Fruit fly (Drosophila melanogaster) whole organism, wandering third instar larva: ENCODE measurements around the gene CG14341.

ENCODE experiments used
- Dif ChIP-seq: fragments of 200-275, 200-300 bp; sonication (Bioruptor generic); optimal IDR thresholded peaks from 2 replicates; lab custom pipeline; 2018; ENCODE audit warnings: missing biosample characterization, missing genetic modification characterization; ENCODE audit not compliant: partially characterized antibody
- GATAd ChIP-seq: sonication (Bioruptor generic); optimal IDR thresholded peaks from 2 replicates; lab custom pipeline; 2016; ENCODE audit warnings: missing biosample characterization, missing genetic modification characterization
- HLH106 ChIP-seq: fragments of 200-800 bp; optimal IDR thresholded peaks from 3 replicates; lab custom pipeline; 2019; ENCODE audit warnings: missing biosample characterization, mild to moderate bottlenecking, missing genetic modification characterization, moderate library complexity
- Hnf4 ChIP-seq: fragments of 200-800 bp; sonication (Bioruptor generic); optimal IDR thresholded peaks from 2 replicates; lab custom pipeline; 2016; ENCODE audit warnings: missing biosample characterization, mild to moderate bottlenecking, missing genetic modification characterization
- Hr78 ChIP-seq: fragments of >200 bp; optimal IDR thresholded peaks from 2 replicates; lab custom pipeline; 2017; ENCODE audit warnings: missing biosample characterization, missing genetic modification characterization
- Hr83 ChIP-seq: fragments of 200-300 bp; sonication (Bioruptor generic); optimal IDR thresholded peaks from 2 replicates; lab custom pipeline; 2016; ENCODE audit warnings: missing biosample characterization, mild to moderate bottlenecking, missing genetic modification characterization, moderate library complexity; ENCODE audit not compliant: poor library complexity, severe bottlenecking
- Myc ChIP-seq: fragments of >200 bp; optimal IDR thresholded peaks from 2 replicates; lab custom pipeline; 2017
- OdsH ChIP-seq: fragments of 200-800 bp; sonication (Bioruptor generic); optimal IDR thresholded peaks from 2 replicates; lab custom pipeline; 2016; ENCODE audit warnings: missing biosample characterization, mild to moderate bottlenecking, missing genetic modification characterization
- br ChIP-seq: fragments of 200-800 bp; sonication (Bioruptor generic); optimal IDR thresholded peaks from 2 replicates; lab custom pipeline; 2016; ENCODE audit warnings: missing biosample characterization, missing genetic modification characterization
- h ChIP-seq: fragments of 200-800 bp; sonication (Bioruptor generic); optimal IDR thresholded peaks from 3 replicates; lab custom pipeline; 2016; ENCODE audit warnings: missing biosample characterization, mild to moderate bottlenecking, missing genetic modification characterization
- psq ChIP-seq: fragments of 200-800 bp; sonication (Bioruptor generic); optimal IDR thresholded peaks from 3 replicates; lab custom pipeline; 2017; ENCODE audit warnings: missing biosample characterization, mild to moderate bottlenecking, missing genetic modification characterization, moderate library complexity

- no peak for TF ChIP-seq psq (GFP tag; lab: Kevin White, UChicago)
- no peak for TF ChIP-seq Dif (GFP tag; lab: Kevin White, UChicago)
- TF ChIP-seq OdsH (GFP tag; lab: Kevin White, UChicago), result no peak
- no peak for TF ChIP-seq Myc
- TF ChIP-seq Hnf4 (GFP tag; lab: Kevin White, UChicago), result no peak
- no peak for TF ChIP-seq h
- no peak for TF ChIP-seq Hr83 (GFP tag; lab: Kevin White, UChicago)
- TF ChIP-seq Hr78 (GFP tag; lab: Kevin White, UChicago), result no peak
- TF ChIP-seq HLH106 (tag; lab: Kevin White, UChicago), result no peak
- no peak for TF ChIP-seq GATAd (GFP tag; lab: Kevin White, UChicago)
- TF ChIP-seq br (GFP tag; lab: Kevin White, UChicago), result no peak
Measured at dm6 chr2L:1214465-1214864, 48.2 kb downstream of the CG14341 start.
